Worm (Caenorhabditis elegans) whole organism, L2 larva: ENCODE data around the gene far-4.
"Not testable (repeated sequence)": the region's sequence is repeated elsewhere in the genome, so short reads cannot be mapped to it uniquely, and the experiment has no call there.

ENCODE experiments used
- C34F6.9 ChIP-seq: fragments of 150-350 bp; optimal IDR thresholded peaks from 2 replicates; lab custom pipeline; 2014; ENCODE audit warnings: missing biosample characterization, missing genetic modification characterization
- F13H6.1 ChIP-seq: sonication (generic microtip); optimal IDR thresholded peaks from 2 replicates; lab custom pipeline; 2016; ENCODE audit warnings: missing genetic modification characterization, missing compliant biosample characterization
- Y55F3AM.14 ChIP-seq: fragments of 200-800 bp; sonication (Bioruptor generic); optimal IDR thresholded peaks from 2 replicates; lab custom pipeline; 2018; ENCODE audit warnings: mild to moderate bottlenecking, missing genetic modification characterization, missing compliant biosample characterization
- ZK546.5 ChIP-seq: sonication (generic microtip); optimal IDR thresholded peaks from 2 replicates; lab custom pipeline; 2017; ENCODE audit warnings: missing biosample characterization, missing genetic modification characterization
- alr-1 ChIP-seq: fragments of 150-350 bp; optimal IDR thresholded peaks from 2 replicates; lab custom pipeline; 2014; ENCODE audit warnings: missing biosample characterization, missing genetic modification characterization
- ama-1 ChIP-seq: fragments of 150-350 bp; optimal IDR thresholded peaks from 2 replicates; lab custom pipeline; 2018; ENCODE audit warnings: inconsistent platforms
- blmp-1 ChIP-seq: sonication (generic microtip); optimal IDR thresholded peaks from 2 replicates; lab custom pipeline; 2017; ENCODE audit warnings: missing genetic modification characterization, mild to moderate bottlenecking, missing compliant biosample characterization, antibody characterized with exemption, moderate library complexity; ENCODE audit not compliant: insufficient read depth
- ceh-16 ChIP-seq: fragments of 150-350 bp; optimal IDR thresholded peaks from 2 replicates; lab custom pipeline; 2014; ENCODE audit warnings: missing biosample characterization, missing genetic modification characterization
- crh-2 ChIP-seq: sonication (generic microtip); optimal IDR thresholded peaks from 2 replicates; lab custom pipeline; 2017; ENCODE audit warnings: missing biosample characterization, missing genetic modification characterization
- dmd-4 ChIP-seq: sonication (generic microtip); optimal IDR thresholded peaks from 2 replicates; lab custom pipeline; 2017; ENCODE audit warnings: missing biosample characterization, missing genetic modification characterization
- fos-1 ChIP-seq: fragments of 150-350 bp; optimal IDR thresholded peaks from 2 replicates; lab custom pipeline; 2014; ENCODE audit warnings: missing biosample characterization, missing genetic modification characterization
- gmeb-1 ChIP-seq: fragments of 150-350 bp; optimal IDR thresholded peaks from 2 replicates; lab custom pipeline; 2014; ENCODE audit warnings: missing biosample characterization, missing genetic modification characterization
- lin-11 ChIP-seq: fragments of 150-350 bp; sonication (generic microtip); optimal IDR thresholded peaks from 2 replicates; lab custom pipeline; 2014; ENCODE audit warnings: missing biosample characterization, missing genetic modification characterization, inconsistent platforms, mixed read lengths
- lin-13 ChIP-seq: fragments of 150-350 bp; optimal IDR thresholded peaks from 2 replicates; lab custom pipeline; 2014; ENCODE audit warnings: missing biosample characterization, missing genetic modification reagents, missing genetic modification characterization
- lsy-2 ChIP-seq, 2 experiments: fragments of 150-350 bp in 1 of 2; sonication (generic microtip) in 1 of 2; optimal IDR thresholded peaks; 2 replicates each; lab custom pipeline; 2014 to 2017; ENCODE audit warnings: missing biosample characterization in 2 of 2, missing genetic modification characterization in 2 of 2
- mab-5 ChIP-seq: fragments of 150-350 bp; optimal IDR thresholded peaks from 2 replicates; lab custom pipeline; 2014; ENCODE audit warnings: missing biosample characterization, missing genetic modification characterization
- mbf-1 ChIP-seq: sonication (generic microtip); optimal IDR thresholded peaks from 2 replicates; lab custom pipeline; 2017; ENCODE audit warnings: missing biosample characterization, missing genetic modification characterization
- mdl-1 ChIP-seq, 2 experiments: fragments of 150-350 bp in 1 of 2; sonication (generic microtip) in 1 of 2; optimal IDR thresholded peaks; 2 replicates each; lab custom pipeline; 2017; ENCODE audit warnings: missing biosample characterization in 2 of 2, missing genetic modification characterization in 2 of 2
- nhr-10 ChIP-seq: sonication (generic microtip); optimal IDR thresholded peaks from 2 replicates; lab custom pipeline; 2017; ENCODE audit warnings: missing biosample characterization, missing genetic modification characterization
- nhr-11 ChIP-seq: fragments of 150-350 bp; optimal IDR thresholded peaks from 2 replicates; lab custom pipeline; 2014; ENCODE audit warnings: missing biosample characterization, missing genetic modification characterization
- nhr-12 ChIP-seq: fragments of 150-350 bp; optimal IDR thresholded peaks from 2 replicates; lab custom pipeline; 2014; ENCODE audit warnings: missing biosample characterization, missing genetic modification characterization
- nhr-129 ChIP-seq: fragments of 150-350 bp; optimal IDR thresholded peaks from 2 replicates; lab custom pipeline; 2014; ENCODE audit warnings: missing biosample characterization, missing genetic modification characterization
- nhr-21 ChIP-seq: fragments of 150-350 bp; optimal IDR thresholded peaks from 2 replicates; lab custom pipeline; 2014; ENCODE audit warnings: missing biosample characterization, missing genetic modification characterization
- nhr-23 ChIP-seq: fragments of 150-350 bp; optimal IDR thresholded peaks from 2 replicates; lab custom pipeline; 2014; ENCODE audit warnings: missing biosample characterization, missing genetic modification reagents, missing genetic modification characterization
- nhr-237 ChIP-seq: fragments of 150-350 bp; optimal IDR thresholded peaks from 2 replicates; lab custom pipeline; 2014; ENCODE audit warnings: missing biosample characterization, missing genetic modification characterization
- nhr-25 ChIP-seq: fragments of 150-350 bp; sonication (generic microtip); optimal IDR thresholded peaks from 3 replicates; lab custom pipeline; 2014; ENCODE audit warnings: missing biosample characterization, missing genetic modification characterization
- nhr-6 ChIP-seq: fragments of 150-350 bp; optimal IDR thresholded peaks from 2 replicates; lab custom pipeline; 2014; ENCODE audit warnings: missing biosample characterization, missing genetic modification characterization
- nhr-77 ChIP-seq: fragments of 150-350 bp; optimal IDR thresholded peaks from 2 replicates; lab custom pipeline; 2014; ENCODE audit warnings: missing biosample characterization, missing genetic modification characterization
- sem-4 ChIP-seq: fragments of 150-350 bp; optimal IDR thresholded peaks from 2 replicates; lab custom pipeline; 2014; ENCODE audit warnings: missing biosample characterization, missing genetic modification reagents, missing genetic modification characterization
- sma-3 ChIP-seq: sonication (generic microtip); optimal IDR thresholded peaks from 2 replicates; lab custom pipeline; 2016; ENCODE audit warnings: missing genetic modification reagents, missing genetic modification characterization, missing compliant biosample characterization
- sma-9 ChIP-seq, 2 experiments: fragments of 150-350 bp in 1 of 2; sonication (generic microtip) in 1 of 2; optimal IDR thresholded peaks; 2 replicates each; lab custom pipeline; 2014 to 2016; ENCODE audit warnings: missing genetic modification characterization in 2 of 2, mild to moderate bottlenecking in 1 of 2, missing biosample characterization in 1 of 2, missing compliant biosample characterization in 1 of 2, missing genetic modification reagents in 1 of 2, moderate library complexity in 1 of 2
- snpc-4 ChIP-seq: fragments of 150-350 bp; optimal IDR thresholded peaks from 2 replicates; lab custom pipeline; 2014; ENCODE audit warnings: missing biosample characterization, missing genetic modification characterization
- unc-39 ChIP-seq: fragments of 150-350 bp; optimal IDR thresholded peaks from 2 replicates; lab custom pipeline; 2014; ENCODE audit warnings: missing biosample characterization, missing genetic modification characterization
- unc-55 ChIP-seq: fragments of 150-350 bp; sonication (generic microtip); optimal IDR thresholded peaks from 3 replicates; lab custom pipeline; 2014; ENCODE audit warnings: missing biosample characterization, missing genetic modification reagents, missing genetic modification characterization
- zag-1 ChIP-seq: fragments of 150-350 bp; optimal IDR thresholded peaks from 2 replicates; lab custom pipeline; 2014; ENCODE audit warnings: missing biosample characterization, missing genetic modification characterization
- ztf-1 ChIP-seq: fragments of 200-800 bp; sonication (Bioruptor generic); conservative IDR thresholded peaks from 2 replicates; pipeline ENCODE4 v1.3.6; 2022; ENCODE audit warnings: missing genetic modification characterization, missing compliant biosample characterization
- ztf-4 ChIP-seq: fragments of 150-350 bp; optimal IDR thresholded peaks from 2 replicates; lab custom pipeline; 2014; ENCODE audit warnings: missing biosample characterization, missing genetic modification characterization

Gene far-4

DNA sequence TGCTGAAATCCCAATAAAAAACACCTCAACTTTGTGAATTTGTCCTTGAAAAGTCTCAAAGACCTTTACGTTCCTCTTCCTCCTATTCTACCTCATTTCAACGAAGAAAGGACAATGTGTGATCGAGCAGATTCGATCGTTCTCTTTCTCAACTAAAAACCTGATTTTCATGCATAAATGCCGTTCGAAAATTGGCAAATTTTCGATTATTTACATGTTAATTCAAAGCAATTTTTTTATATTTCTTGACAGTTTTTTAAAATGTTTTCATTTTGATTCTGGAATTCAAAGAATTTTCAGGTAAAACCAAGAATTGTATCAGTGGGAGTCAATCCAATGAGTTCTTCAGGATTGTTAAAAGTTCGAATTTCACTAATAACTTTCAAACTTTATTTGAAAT, 30.9 kb downstream of the far-4 start, which contains the start of gene lin-46:
Gene lin-46 (plus strand): TSS at position 301 of the 400 bp plus-strand sequence.
- TF ChIP-seq sma-9 (GFP tag; optimal IDR thresholded peaks at IDR 0.05; lab: Kevin White, UChicago) (no peak), sma-9 (tag; optimal IDR thresholded peaks at IDR 0.05; lab: Kevin White, UChicago) (no peak)

DNA sequence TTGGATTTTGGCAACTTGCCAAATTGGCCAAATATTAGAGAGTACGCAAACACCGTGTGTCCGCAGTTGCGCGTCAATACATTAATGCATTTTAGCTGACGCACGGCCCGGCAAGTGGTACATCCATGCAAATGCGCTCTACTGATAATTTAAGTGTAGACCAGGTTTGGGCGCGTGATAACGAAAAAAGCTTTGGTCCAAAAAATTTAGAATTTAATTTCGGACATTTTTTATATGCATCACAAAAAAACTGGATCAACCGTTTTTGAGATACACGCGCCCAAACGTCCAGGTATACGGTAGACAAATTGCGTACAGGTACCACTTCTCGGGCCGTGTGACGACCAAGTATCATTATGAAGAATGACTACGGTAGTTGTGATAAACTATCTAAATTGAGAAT, 31.5 kb downstream of the far-4 start, which contains the start of gene R186.8:
Gene R186.8 (minus strand): TSS at position 58 of the 403 bp plus-strand sequence.
- TF ChIP-seq Y55F3AM.14 (GFP tag; lab: Kevin White, UChicago) (peak; percentile 73), nhr-25 (peak; percentile 27), sma-9 (GFP tag; optimal IDR thresholded peaks at IDR 0.05; lab: Kevin White, UChicago) (peak; percentile 55), lsy-2 (tag; optimal IDR thresholded peaks at IDR 0.05; lab: Kevin White, UChicago) (peak; percentile 56 to 94), fos-1 (tag; lab: Kevin White, UChicago) (peak; percentile 3), sma-3 (peak; percentile 91), unc-55 (GFP tag; lab: Kevin White, UChicago) (peak; percentile 46), F13H6.1 (peak; percentile 68), lin-11 (tag; lab: Kevin White, UChicago) (peak; percentile 32), C34F6.9 (peak; percentile 64), nhr-21 (tag; lab: Kevin White, UChicago) (peak; percentile 30), sem-4 (tag; lab: Kevin White, UChicago) (peak; percentile 2), nhr-129 (peak; percentile 60), gmeb-1 (peak; percentile 39), crh-2 (tag; lab: Kevin White, UChicago) (peak; percentile 41)
- TF ChIP-seq sma-9 (tag; optimal IDR thresholded peaks at IDR 0.05; lab: Kevin White, UChicago): not testable (repeated sequence)

DNA sequence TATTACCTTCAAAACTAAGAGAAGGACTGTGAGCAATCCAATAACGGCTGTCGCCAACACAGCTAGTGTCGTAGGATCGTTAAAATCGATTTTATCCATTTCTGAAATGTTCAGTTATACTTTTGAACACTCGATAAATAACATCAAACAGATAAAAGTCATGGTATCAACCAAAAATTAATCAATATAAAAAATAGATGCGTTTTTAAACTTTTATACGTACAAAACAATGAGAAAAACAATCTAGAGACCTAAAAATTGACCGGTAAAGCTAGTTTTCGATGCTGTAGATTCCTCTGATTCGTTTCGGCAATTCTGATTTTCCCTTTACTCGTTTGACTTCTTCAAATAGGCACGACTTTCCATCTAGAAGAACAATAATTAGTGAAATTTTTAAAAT, 32.3 kb downstream of the far-4 start, which contains the start of gene R186.3:
Gene R186.3 (minus strand): TSS at position 101 of the 400 bp plus-strand sequence.
- no peak for TF ChIP-seq ztf-4 (tag; lab: Kevin White, UChicago)
- TF ChIP-seq lin-13 (GFP tag; lab: Kevin White, UChicago): no peak
- TF ChIP-seq nhr-25: no peak
- TF ChIP-seq nhr-6: no peak
- no peak for TF ChIP-seq nhr-12 (tag; lab: Kevin White, UChicago)
- no peak for TF ChIP-seq ama-1 (lab: Kevin White, UChicago)
- TF ChIP-seq alr-1: no peak

DNA sequence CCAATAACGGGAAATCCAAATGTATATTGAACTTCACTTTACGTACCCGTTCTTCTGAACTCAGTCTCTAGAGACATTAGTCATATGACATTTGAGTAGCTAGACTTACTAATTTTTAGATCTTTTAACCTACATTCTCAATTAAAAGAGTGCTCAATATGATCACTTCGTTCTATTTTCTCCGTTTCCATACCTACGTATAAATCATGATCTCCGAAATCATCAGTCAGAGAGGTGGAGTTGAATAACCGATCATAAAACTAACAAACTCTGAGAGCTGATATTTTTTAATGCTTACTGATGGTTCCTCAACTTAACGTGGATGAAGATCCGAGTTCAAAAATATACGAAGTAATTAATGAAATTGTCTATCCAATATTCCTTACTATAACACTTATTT, 35.4 kb downstream of the far-4 start, which contains the start of gene srd-35:
Gene srd-35 (plus strand): TSS at position 301 of the 400 bp plus-strand sequence.
- TF ChIP-seq Y55F3AM.14 (GFP tag; lab: Kevin White, UChicago) (no peak), nhr-11 (tag; lab: Kevin White, UChicago) (no peak), mab-5 (no peak), snpc-4 (no peak), ceh-16 (no peak), blmp-1 (tag; lab: Kevin White, UChicago) (no peak), dmd-4 (tag; lab: Kevin White, UChicago) (no peak), mbf-1 (no peak), crh-2 (tag; lab: Kevin White, UChicago) (no peak), mdl-1 (tag; optimal IDR thresholded peaks at IDR 0.05; lab: Kevin White, UChicago) (no peak), nhr-10 (tag; lab: Kevin White, UChicago) (no peak), ztf-4 (tag; lab: Kevin White, UChicago) (no peak), nhr-23 (tag; lab: Kevin White, UChicago) (no peak), nhr-21 (tag; lab: Kevin White, UChicago) (no peak), sma-3 (no peak), alr-1 (no peak), unc-39 (tag; lab: Kevin White, UChicago) (no peak), zag-1 (tag; lab: Kevin White, UChicago) (no peak), nhr-237 (no peak), F13H6.1 (no peak)

DNA sequence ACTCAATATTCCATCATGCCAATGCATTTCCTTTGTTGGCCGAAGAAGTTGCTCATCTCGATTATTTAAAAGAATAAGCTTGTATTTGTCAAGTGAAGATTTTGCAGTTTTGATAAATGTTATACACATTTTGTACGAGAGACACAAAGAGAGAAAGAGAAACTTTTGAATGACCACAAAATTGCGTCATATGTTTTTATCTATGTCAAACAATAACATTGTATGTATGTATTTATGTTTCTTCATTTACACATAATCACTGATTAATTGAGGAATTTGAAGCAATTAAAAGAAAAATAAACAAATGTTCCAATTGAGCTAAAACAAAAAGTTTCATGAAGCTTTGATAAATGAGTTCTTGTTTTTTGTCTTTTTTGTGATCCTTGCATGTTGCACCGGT, 36.3 kb downstream of the far-4 start, which contains the start of gene hrg-9:
Gene hrg-9 (minus strand): TSS at position 152 of the 400 bp plus-strand sequence.
- TF ChIP-seq dmd-4 (tag; lab: Kevin White, UChicago) (no peak), ZK546.5 (tag; lab: Kevin White, UChicago) (no peak), nhr-25 (peak; percentile 34), sem-4 (tag; lab: Kevin White, UChicago) (no peak), unc-55 (GFP tag; lab: Kevin White, UChicago) (no peak), nhr-129 (peak; percentile 96), fos-1 (tag; lab: Kevin White, UChicago) (peak; percentile 6), lsy-2 (tag; optimal IDR thresholded peaks at IDR 0.05; lab: Kevin White, UChicago) (peak in 1 of 2 experiments; percentile 33), ama-1 (lab: Kevin White, UChicago) (no peak), nhr-237 (no peak), nhr-23 (tag; lab: Kevin White, UChicago) (no peak), crh-2 (tag; lab: Kevin White, UChicago) (peak; percentile 3), ztf-4 (tag; lab: Kevin White, UChicago) (no peak), zag-1 (tag; lab: Kevin White, UChicago) (no peak), nhr-77 (no peak), nhr-12 (tag; lab: Kevin White, UChicago) (no peak), ztf-1 (GFP tag; lab: Robert Waterston, UW) (no peak)
